Fruit fly (Drosophila melanogaster): ENCODE results near the gene CG16711.

The CG16711 gene

DNA sequence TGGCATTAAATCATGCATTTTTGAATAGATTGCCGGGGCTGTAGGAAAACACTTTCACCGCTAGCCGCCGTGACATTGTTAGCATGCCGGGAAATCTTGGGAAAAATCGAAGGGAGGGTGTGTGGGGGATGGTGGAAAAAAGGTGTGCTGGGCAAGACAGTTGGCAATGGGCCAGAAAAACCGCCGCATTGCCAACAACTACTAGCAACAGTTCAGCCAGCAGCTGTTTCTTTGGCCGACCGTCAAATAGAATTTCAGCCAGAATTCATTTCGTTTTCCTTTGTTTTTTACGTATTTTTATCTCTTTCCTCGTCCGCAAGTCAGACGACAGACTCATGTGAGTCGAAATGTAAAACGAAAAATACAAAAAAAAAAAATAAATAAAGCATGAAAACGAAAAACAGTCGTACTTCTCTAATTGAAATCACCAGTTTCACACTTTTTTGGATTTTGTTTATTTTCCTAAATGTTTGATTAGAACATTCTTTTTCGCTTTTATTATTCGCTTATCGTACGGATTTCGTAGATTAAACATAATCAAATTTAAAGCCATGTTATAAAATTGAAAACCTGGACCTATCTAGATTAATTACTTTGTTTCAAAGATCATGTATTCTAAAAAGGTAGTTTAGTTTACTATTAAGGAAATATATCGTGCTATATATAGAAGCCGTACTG lies 13.2 kb upstream of the CG16711 start (continued):
- TF ChIP-seq klu (GFP tag; IDR thresholded peaks at IDR 0.05): no peak
- no peak for TF ChIP-seq CG17912 (GFP tag; optimal IDR thresholded peaks at IDR 0.05)
- TF ChIP-seq lmd (GFP tag; IDR thresholded peaks at IDR 0.05): no peak; the same call in 1 of the 2 replicates
- TF ChIP-seq Atf3 (GFP tag; optimal IDR thresholded peaks at IDR 0.05): no peak
- no peak for TF ChIP-seq CG11398 (GFP tag; optimal IDR thresholded peaks at IDR 0.05)
- peak; percentile 65 for TF ChIP-seq PHDP (tag; optimal IDR thresholded peaks at IDR 0.05)
- TF ChIP-seq HLH3B (GFP tag; IDR thresholded peaks at IDR 0.05): no peak
- TF ChIP-seq D (optimal IDR thresholded peaks at IDR 0.05): no peak
- no peak for TF ChIP-seq D (GFP tag; optimal IDR thresholded peaks at IDR 0.05)
- no peak for TF ChIP-seq CG11085 (GFP tag; IDR thresholded peaks at IDR 0.05)
- TF ChIP-seq CG6813 (GFP tag; optimal IDR thresholded peaks at IDR 0.05): no peak
- peak; percentile 50; the same call in 1 of the 2 replicates for TF ChIP-seq CG32532 (GFP tag; IDR thresholded peaks at IDR 0.05)
- TF ChIP-seq Ptx1 (GFP tag; IDR thresholded peaks at IDR 0.05): no peak
- no peak for TF ChIP-seq unpg (GFP tag; optimal IDR thresholded peaks at IDR 0.05)
- no peak for TF ChIP-seq toy (GFP tag; IDR thresholded peaks at IDR 0.05)
- no peak for TF ChIP-seq CG13894 (tag; optimal IDR thresholded peaks at IDR 0.05)
- TF ChIP-seq CG5953 (GFP tag; IDR thresholded peaks at IDR 0.05): no peak
- TF ChIP-seq kni (GFP tag; optimal IDR thresholded peaks at IDR 0.05): no peak
- TF ChIP-seq tin (GFP tag; optimal IDR thresholded peaks at IDR 0.05): no peak
- TF ChIP-seq CG17385 (GFP tag; optimal IDR thresholded peaks at IDR 0.05): peak; percentile 48
- TF ChIP-seq CG14050 (GFP tag; IDR thresholded peaks at IDR 0.05): no peak
- TF ChIP-seq Atf-2 (GFP tag; optimal IDR thresholded peaks at IDR 0.05): no peak
- TF ChIP-seq tap (tag; optimal IDR thresholded peaks at IDR 0.05): peak; percentile 18
- TF ChIP-seq pzg (GFP tag; optimal IDR thresholded peaks at IDR 0.05): no peak
- TF ChIP-seq CG31365 (tag; optimal IDR thresholded peaks at IDR 0.05): no peak
- peak; percentile 76 for TF ChIP-seq CG15269 (tag; optimal IDR thresholded peaks at IDR 0.05)
- no peak for TF ChIP-seq lab (GFP tag; optimal IDR thresholded peaks at IDR 0.05)
- TF ChIP-seq CG42726 (GFP tag; IDR thresholded peaks at IDR 0.05; ENCODE audit: partially characterized antibody): no peak
- no peak for TF ChIP-seq CG12744 (GFP tag; optimal IDR thresholded peaks at IDR 0.05)
- TF ChIP-seq dimm (GFP tag; IDR thresholded peaks at IDR 0.05): no peak
- TF ChIP-seq CG10147 (GFP tag; optimal IDR thresholded peaks at IDR 0.05): peak; percentile 38
- no peak for TF ChIP-seq Ets97D (GFP tag; optimal IDR thresholded peaks at IDR 0.05)
- TF ChIP-seq CG15479 (GFP tag; optimal IDR thresholded peaks at IDR 0.05): no peak
- TF ChIP-seq CG31224 (GFP tag; IDR thresholded peaks at IDR 0.05): no peak
- TF ChIP-seq E2f1 (GFP tag; IDR thresholded peaks at IDR 0.05): no peak
- no peak for TF ChIP-seq CG3163 (GFP tag; optimal IDR thresholded peaks at IDR 0.05)
- TF ChIP-seq pfk (GFP tag; optimal IDR thresholded peaks at IDR 0.05): no peak
- TF ChIP-seq CG9797 (GFP tag; optimal IDR thresholded peaks at IDR 0.05): no peak
- TF ChIP-seq Dip3 (GFP tag; optimal IDR thresholded peaks at IDR 0.05): peak; percentile 29
- TF ChIP-seq Hr51 (GFP tag; optimal IDR thresholded peaks at IDR 0.05): peak in 1 of 2 experiments; percentile 59
- no peak for TF ChIP-seq kah (GFP tag; optimal IDR thresholded peaks at IDR 0.05)
- no peak for TF ChIP-seq CG9437 (GFP tag; optimal IDR thresholded peaks at IDR 0.05)
- no peak for TF ChIP-seq Aef1 (GFP tag; IDR thresholded peaks at IDR 0.05)
- no peak for TF ChIP-seq CG12299 (tag; optimal IDR thresholded peaks at IDR 0.05)
- TF ChIP-seq CG11695 (GFP tag; IDR thresholded peaks at IDR 0.05): 0 out of 3 replicates have a peak, but pooled peaks have one; percentile 40
- TF ChIP-seq Chrac-16 (GFP tag; optimal IDR thresholded peaks at IDR 0.05): no peak
- TF ChIP-seq CG43689 (GFP tag; IDR thresholded peaks at IDR 0.05): no peak
- no peak for TF ChIP-seq YL-1 (GFP tag; optimal IDR thresholded peaks at IDR 0.05)
- 0 out of 2 replicates have a peak, but pooled peaks have one; percentile 9 for TF ChIP-seq CG31441 (GFP tag; IDR thresholded peaks at IDR 0.05)
- no peak for TF ChIP-seq CG2116 (GFP tag; optimal IDR thresholded peaks at IDR 0.05)
- no peak for TF ChIP-seq CG12155 (GFP tag; optimal IDR thresholded peaks at IDR 0.05)

Measured in whole organism, embryonic.